Worm (Caenorhabditis elegans) whole organism, late embryonic: Measurements from ENCODE around the gene lin-5.

ENCODE experiments used
- ama-1 ChIP-seq: fragments of 150-350 bp; optimal IDR thresholded peaks from 2 replicates; lab custom pipeline; 2014
- che-1 ChIP-seq: sonication (generic microtip); optimal IDR thresholded peaks from 2 replicates; lab custom pipeline; 2016; ENCODE audit warnings: mild to moderate bottlenecking, missing genetic modification characterization, missing compliant biosample characterization
- elt-4 ChIP-seq: sonication (generic microtip); optimal IDR thresholded peaks from 2 replicates; lab custom pipeline; 2016; ENCODE audit warnings: missing genetic modification characterization, missing compliant biosample characterization
- fkh-10 ChIP-seq: fragments of 150-350 bp; optimal IDR thresholded peaks from 2 replicates; lab custom pipeline; 2014; ENCODE audit warnings: missing biosample characterization, missing genetic modification reagents, missing genetic modification characterization
- hlh-15 ChIP-seq: sonication (generic microtip); optimal IDR thresholded peaks from 2 replicates; lab custom pipeline; 2016; ENCODE audit warnings: missing genetic modification characterization, missing compliant biosample characterization
- pha-4 ChIP-seq: fragments of 150-350 bp; optimal IDR thresholded peaks from 2 replicates; lab custom pipeline; 2018; ENCODE audit warnings: missing biosample characterization, missing genetic modification reagents, missing genetic modification characterization
- pqm-1 ChIP-seq: sonication (generic microtip); optimal IDR thresholded peaks from 2 replicates; lab custom pipeline; 2016; ENCODE audit warnings: missing genetic modification characterization, missing compliant biosample characterization

ce11 chrII:7842053-7842452 lies 18.3 kb upstream of the lin-5 start, which contains the start of gene klp-3:
- TF ChIP-seq elt-4 (tag; lab: Kevin White, UChicago) (no peak), fkh-10 (GFP tag; lab: Kevin White, UChicago) (no peak), pqm-1 (tag; lab: Kevin White, UChicago) (no peak), ama-1 (lab: Kevin White, UChicago) (no peak), pha-4 (tag; lab: Kevin White, UChicago) (no peak), che-1 (tag; lab: Kevin White, UChicago) (no peak), hlh-15 (no peak)
